Fruit fly (Drosophila melanogaster) S2 (cell line): ENCODE results near the gene CG15564.
A peak's percentile ranks its signal among the peaks of the same experiment; 100 is the strongest.

Experiments used
- CG8478 ChIP-seq: fragments of >200 bp; optimal IDR thresholded peaks from 2 replicates; lab custom pipeline; 2018
- CTCF ChIP-seq, 2 experiments: fragments of >200 bp; optimal IDR thresholded peaks; 2 replicates each; lab custom pipeline; 2018

DNA sequence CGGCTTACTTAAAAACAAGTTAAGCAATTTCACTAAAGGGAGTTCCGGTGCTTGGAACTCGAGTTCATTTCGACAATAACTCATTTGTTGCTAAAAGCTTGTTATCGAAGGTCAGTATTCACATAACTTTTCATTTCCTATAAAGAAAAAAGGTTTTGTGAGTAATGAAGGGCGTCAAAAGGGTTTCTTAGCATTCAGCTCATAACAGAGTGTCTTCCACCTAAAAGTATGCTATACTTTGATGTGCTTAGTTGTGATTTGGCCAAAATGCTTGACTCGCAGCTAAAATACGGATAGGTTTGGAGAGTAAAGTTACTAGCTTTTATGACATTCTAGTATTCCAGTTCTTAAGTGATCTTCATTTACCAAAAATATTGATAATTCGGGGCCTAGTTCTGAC, 28.8 kb upstream of the CG15564 start:
- peak in 1 of 2 experiments; percentile 7 for TF ChIP-seq CTCF (optimal IDR thresholded peaks at IDR 0.05; lab: Kevin White, UChicago)
- no peak for TF ChIP-seq CG8478 (lab: Kevin White, UChicago)
